Fruit fly (Drosophila melanogaster) whole organism, prepupa: Measurements from ENCODE around the gene CG6184.

Source experiments
- Blimp-1 ChIP-seq: fragments of 200-800 bp; sonication (Bioruptor generic); optimal IDR thresholded peaks from 3 replicates; lab custom pipeline; 2017; ENCODE audit warnings: missing biosample characterization, missing genetic modification characterization, mild to moderate bottlenecking, moderate library complexity, missing genetic modification reagents
- CG10631 ChIP-seq: fragments of 200-800 bp; sonication (Bioruptor generic); optimal IDR thresholded peaks from 2 replicates; lab custom pipeline; 2016; ENCODE audit warnings: missing biosample characterization, missing genetic modification characterization
- CG10669 ChIP-seq: fragments of 200-800 bp; sonication (Bioruptor generic); optimal IDR thresholded peaks from 3 replicates; lab custom pipeline; 2018; ENCODE audit warnings: missing biosample characterization, mild to moderate bottlenecking, missing genetic modification characterization, moderate library complexity
- CG11294 ChIP-seq: fragments of 200-800 bp; sonication (Bioruptor generic); IDR thresholded peaks from 2 replicates; pipeline ENCODE4 v1.3.6; 2022; ENCODE audit warnings: missing biosample characterization, missing genetic modification characterization
- CG11762 ChIP-seq: fragments of 200-800 bp; sonication (Bioruptor generic); optimal IDR thresholded peaks from 3 replicates; lab custom pipeline; 2016; ENCODE audit warnings: missing biosample characterization, missing genetic modification characterization; ENCODE audit not compliant: insufficient read depth
- CG15336 ChIP-seq: fragments of 200-800 bp; sonication (Bioruptor generic); IDR thresholded peaks from 2 replicates; pipeline ENCODE4 v1.3.6; 2022; ENCODE audit warnings: missing biosample characterization, missing genetic modification characterization
- CG1621 ChIP-seq: fragments of 200-800 bp; sonication (Bioruptor generic); optimal IDR thresholded peaks from 3 replicates; lab custom pipeline; 2018; ENCODE audit warnings: missing biosample characterization, mild to moderate bottlenecking, missing genetic modification characterization
- CG16779 ChIP-seq: fragments of 200-800 bp; sonication (Bioruptor generic); optimal IDR thresholded peaks from 3 replicates; lab custom pipeline; 2017; ENCODE audit warnings: missing biosample characterization, mild to moderate bottlenecking, missing genetic modification characterization
- CG3032 ChIP-seq: fragments of 200-800 bp; optimal IDR thresholded peaks from 2 replicates; lab custom pipeline; 2019; ENCODE audit warnings: missing biosample characterization, mild to moderate bottlenecking, missing genetic modification characterization, moderate library complexity
- CG31627 ChIP-seq: fragments of 200-800 bp; sonication (Bioruptor generic); optimal IDR thresholded peaks from 3 replicates; lab custom pipeline; 2016; ENCODE audit warnings: missing biosample characterization, missing genetic modification characterization
- CG32006 ChIP-seq: fragments of 200-800 bp; sonication (Bioruptor generic); optimal IDR thresholded peaks from 3 replicates; lab custom pipeline; 2017; ENCODE audit warnings: missing biosample characterization, mild to moderate bottlenecking, missing genetic modification characterization
- CG34406 ChIP-seq: fragments of 200-800 bp; sonication (Bioruptor generic); optimal IDR thresholded peaks from 3 replicates; lab custom pipeline; 2016; ENCODE audit warnings: missing biosample characterization, missing genetic modification characterization
- CG4318 ChIP-seq: fragments of 200-800 bp; sonication (Bioruptor generic); optimal IDR thresholded peaks from 3 replicates; lab custom pipeline; 2017; ENCODE audit warnings: missing biosample characterization, mild to moderate bottlenecking, missing genetic modification characterization
- CG6163 ChIP-seq: fragments of 200-800 bp; sonication (Bioruptor generic); IDR thresholded peaks from 3 replicates; pipeline ENCODE4 v1.3.6; 2022; ENCODE audit warnings: missing biosample characterization, missing genetic modification characterization
- CG6276 ChIP-seq: fragments of 200-800 bp; sonication (Bioruptor generic); optimal IDR thresholded peaks from 2 replicates; lab custom pipeline; 2017; ENCODE audit warnings: missing biosample characterization, mild to moderate bottlenecking, missing genetic modification characterization
- CG6792 ChIP-seq: fragments of 200-800 bp; sonication (Bioruptor generic); optimal IDR thresholded peaks from 3 replicates; lab custom pipeline; 2016; ENCODE audit warnings: missing biosample characterization, missing genetic modification characterization
- CG6808 ChIP-seq: fragments of 200-800 bp; sonication (Bioruptor generic); optimal IDR thresholded peaks from 3 replicates; lab custom pipeline; 2017; ENCODE audit warnings: missing biosample characterization, missing genetic modification characterization, mild to moderate bottlenecking, moderate library complexity, missing genetic modification reagents
- CG7368 ChIP-seq: fragments of 200-800 bp; sonication (Bioruptor generic); optimal IDR thresholded peaks from 3 replicates; lab custom pipeline; 2016; ENCODE audit warnings: missing biosample characterization, missing genetic modification characterization
- CG8119 ChIP-seq: fragments of 200-800 bp; sonication (Bioruptor generic); IDR thresholded peaks from 3 replicates; pipeline ENCODE4 v1.3.6; 2022; ENCODE audit warnings: missing biosample characterization, missing genetic modification characterization
- CG9139 ChIP-seq: fragments of 200-800 bp; sonication (Bioruptor generic); optimal IDR thresholded peaks from 3 replicates; lab custom pipeline; 2017; ENCODE audit warnings: missing biosample characterization, mild to moderate bottlenecking, missing genetic modification characterization
- Eip75B ChIP-seq: fragments of 200-800 bp; sonication (Bioruptor generic); optimal IDR thresholded peaks from 3 replicates; lab custom pipeline; 2016; ENCODE audit warnings: missing biosample characterization, missing genetic modification characterization
- Eip78C ChIP-seq: fragments of 200-800 bp; sonication (Bioruptor generic); peaks from one replicate; lab custom pipeline; 2016; ENCODE audit warnings: missing biosample characterization, missing genetic modification characterization
- Eip93F ChIP-seq: fragments of 200-800 bp; sonication (Bioruptor generic); optimal IDR thresholded peaks from 2 replicates; lab custom pipeline; 2016; ENCODE audit warnings: missing biosample characterization, mild to moderate bottlenecking, missing genetic modification characterization
- Ets21C ChIP-seq: fragments of 200-800 bp; sonication (Bioruptor generic); optimal IDR thresholded peaks from 3 replicates; lab custom pipeline; 2016; ENCODE audit warnings: missing biosample characterization, missing genetic modification characterization
- Hr38 ChIP-seq: sonication (Bioruptor generic); optimal IDR thresholded peaks from 2 replicates; lab custom pipeline; 2016; ENCODE audit warnings: missing biosample characterization, missing genetic modification characterization
- Lpt ChIP-seq: fragments of 200-800 bp; sonication (Bioruptor generic); optimal IDR thresholded peaks from 3 replicates; lab custom pipeline; 2016; ENCODE audit warnings: missing biosample characterization, missing genetic modification characterization
- Smox ChIP-seq: fragments of 200-800 bp; sonication (Bioruptor generic); optimal IDR thresholded peaks from 3 replicates; lab custom pipeline; 2016; ENCODE audit warnings: missing biosample characterization, missing genetic modification characterization
- Sox102F ChIP-seq: fragments of 200-800 bp; sonication (Bioruptor generic); optimal IDR thresholded peaks from 2 replicates; lab custom pipeline; 2016; ENCODE audit warnings: missing biosample characterization, mild to moderate bottlenecking, missing genetic modification characterization
- Sox14 ChIP-seq: fragments of 200-800 bp; sonication (Bioruptor generic); optimal IDR thresholded peaks from 3 replicates; lab custom pipeline; 2016; ENCODE audit warnings: missing biosample characterization, missing genetic modification characterization
- Sox15 ChIP-seq: fragments of 200-800 bp; sonication (Bioruptor generic); optimal IDR thresholded peaks from 3 replicates; lab custom pipeline; 2016; ENCODE audit warnings: missing biosample characterization, missing genetic modification characterization
- achi ChIP-seq: fragments of 200-800 bp; sonication (Bioruptor generic); optimal IDR thresholded peaks from 3 replicates; lab custom pipeline; 2016; ENCODE audit warnings: missing biosample characterization, missing genetic modification characterization
- acj6 ChIP-seq: fragments of 200-800 bp; sonication (Bioruptor generic); optimal IDR thresholded peaks from 3 replicates; lab custom pipeline; 2016; ENCODE audit warnings: missing biosample characterization, missing genetic modification characterization
- cyc ChIP-seq: fragments of 200-800 bp; sonication (Bioruptor generic); optimal IDR thresholded peaks from 3 replicates; lab custom pipeline; 2016; ENCODE audit warnings: missing biosample characterization, missing genetic modification characterization
- dac ChIP-seq: fragments of 200-800 bp; sonication (Bioruptor generic); optimal IDR thresholded peaks from 2 replicates; lab custom pipeline; 2017; ENCODE audit warnings: missing biosample characterization, mild to moderate bottlenecking, missing genetic modification characterization
- eg ChIP-seq: fragments of 200-800 bp; sonication (Bioruptor generic); IDR thresholded peaks from 3 replicates; pipeline ENCODE4 v1.3.6; 2022; ENCODE audit warnings: missing biosample characterization, missing genetic modification characterization
- esn ChIP-seq: fragments of 200-800 bp; sonication (Bioruptor generic); optimal IDR thresholded peaks from 2 replicates; lab custom pipeline; 2016; ENCODE audit warnings: missing biosample characterization, mild to moderate bottlenecking, missing genetic modification characterization, moderate library complexity
- fd59A ChIP-seq: fragments of 200-800 bp; sonication (Bioruptor generic); optimal IDR thresholded peaks from 2 replicates; lab custom pipeline; 2017; ENCODE audit warnings: missing biosample characterization, mild to moderate bottlenecking, missing genetic modification characterization, missing genetic modification reagents
- fd85E ChIP-seq: fragments of 200-800 bp; sonication (Bioruptor generic); optimal IDR thresholded peaks from 3 replicates; lab custom pipeline; 2016; ENCODE audit warnings: missing biosample characterization, missing genetic modification characterization
- fkh ChIP-seq: fragments of 200-800 bp; sonication (Bioruptor generic); optimal IDR thresholded peaks from 3 replicates; lab custom pipeline; 2017; ENCODE audit warnings: missing biosample characterization, mild to moderate bottlenecking, missing genetic modification characterization, moderate library complexity
- pdm3 ChIP-seq: fragments of 200-800 bp; sonication (Bioruptor generic); optimal IDR thresholded peaks from 3 replicates; lab custom pipeline; 2016; ENCODE audit warnings: missing biosample characterization, missing genetic modification characterization
- salr ChIP-seq, 2 experiments: fragments of 200-800 bp; sonication (Bioruptor generic); optimal IDR thresholded peaks; 3 replicates each; lab custom pipeline; 2016 to 2018; ENCODE audit warnings: missing biosample characterization in 2 of 2, missing genetic modification characterization in 2 of 2, mild to moderate bottlenecking in 1 of 2
- topi ChIP-seq: fragments of 200-800 bp; sonication (Bioruptor generic); optimal IDR thresholded peaks from 3 replicates; lab custom pipeline; 2016; ENCODE audit warnings: missing biosample characterization, missing genetic modification characterization

The CG6184 gene

dm6 chr3R:19657766-19658165 is at the start of gene CG6184:
Gene CG6184 (minus strand): TSS chr3R:19657866.
- TF ChIP-seq Hr38 (GFP tag; lab: Kevin White, UChicago) (no peak), Smox (GFP tag; lab: Kevin White, UChicago) (no peak), CG6163 (GFP tag; lab: Robert Waterston, UW) (no peak), CG32006 (no peak), CG6276 (GFP tag; lab: Kevin White, UChicago) (no peak), fd59A (GFP tag; lab: Kevin White, UChicago) (no peak), CG15336 (no peak)

DNA sequence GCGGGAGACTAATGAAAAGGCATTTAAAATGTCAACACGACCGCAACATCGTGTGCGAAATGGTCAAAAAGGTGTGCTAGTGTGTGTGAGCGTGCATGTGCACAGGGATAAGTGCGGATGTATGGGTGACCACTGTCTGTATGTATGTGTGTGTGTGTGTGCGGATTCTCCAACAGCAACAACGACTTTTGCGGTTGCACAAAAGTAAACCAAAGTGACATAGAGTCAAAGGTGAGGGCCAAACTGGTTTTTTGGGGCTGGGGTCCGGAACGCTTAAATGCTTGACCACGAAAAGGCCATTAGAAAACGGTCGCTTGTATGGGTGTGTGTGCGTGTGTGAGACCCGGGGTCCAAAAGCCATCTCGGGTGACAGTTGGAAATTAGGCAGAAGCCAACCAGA is 45.7 kb upstream of the CG6184 start:
- no peak for TF ChIP-seq salr (GFP tag; optimal IDR thresholded peaks at IDR 0.05; lab: Kevin White, UChicago)
- TF ChIP-seq CG6792 (GFP tag; lab: Kevin White, UChicago): no peak

dm6 chr3R:19682424-19682823 is 24.8 kb upstream of the CG6184 start:
- TF ChIP-seq CG8119 (GFP tag; lab: Robert Waterston, UW) (no peak), fd59A (GFP tag; lab: Kevin White, UChicago) (no peak), achi (GFP tag; lab: Kevin White, UChicago) (no peak), CG11294 (no peak), topi (no peak), CG16779 (tag; lab: Kevin White, UChicago) (no peak), Blimp-1 (no peak), Eip75B (GFP tag; lab: Kevin White, UChicago) (no peak), Ets21C (GFP tag; lab: Kevin White, UChicago) (no peak), fkh (GFP tag; lab: Kevin White, UChicago) (no peak)

DNA sequence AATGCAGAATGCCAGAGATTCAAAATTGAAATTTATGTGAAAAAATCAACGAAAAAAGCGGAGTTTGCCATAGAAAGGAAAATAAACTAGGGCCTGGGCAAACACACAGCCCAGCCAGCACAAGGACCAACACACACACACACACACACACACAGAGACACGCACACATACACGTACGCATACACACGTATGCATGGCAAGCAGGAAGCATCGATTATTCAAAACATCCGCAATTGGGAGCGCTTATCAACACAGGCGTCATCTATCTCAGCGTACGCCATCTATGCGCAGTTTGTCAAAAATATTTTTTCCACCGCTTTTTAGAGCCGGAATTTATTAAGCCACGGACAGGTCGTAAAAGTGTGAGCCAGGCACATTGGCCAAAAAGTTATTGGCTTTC is 22.2 kb upstream of the CG6184 start:
- TF ChIP-seq pdm3 (GFP tag; lab: Kevin White, UChicago): no peak

DNA sequence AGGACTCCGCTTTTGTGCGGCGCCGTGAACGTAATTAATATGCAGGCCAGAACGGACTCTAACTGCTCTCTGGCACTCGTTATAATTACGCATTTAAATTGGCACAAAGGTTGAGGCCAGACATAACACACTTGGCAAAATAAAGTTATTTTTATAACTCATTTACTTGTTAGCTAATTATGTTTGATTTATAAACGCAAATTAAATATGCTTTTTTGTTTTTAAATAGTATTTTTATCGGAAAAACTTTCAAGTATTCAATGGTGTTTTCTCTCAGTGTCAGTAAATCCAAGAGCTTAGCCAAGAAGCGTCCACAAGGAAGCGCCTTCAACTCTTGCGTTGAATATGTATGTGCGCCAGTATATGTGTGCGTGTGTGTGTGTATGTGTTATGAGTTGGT is 15.2 kb upstream of the CG6184 start:
- TF ChIP-seq pdm3 (GFP tag; lab: Kevin White, UChicago) (peak; percentile 21), CG11762 (GFP tag; lab: Kevin White, UChicago) (no peak), Smox (GFP tag; lab: Kevin White, UChicago) (peak; percentile 22), eg (GFP tag; lab: Robert Waterston, UW) (no peak), CG6276 (GFP tag; lab: Kevin White, UChicago) (no peak), topi (peak; percentile 34), CG3032 (no peak), CG16779 (tag; lab: Kevin White, UChicago) (no peak), CG32006 (peak; percentile 8), fkh (GFP tag; lab: Kevin White, UChicago) (no peak), CG6792 (GFP tag; lab: Kevin White, UChicago) (no peak), cyc (GFP tag; lab: Kevin White, UChicago) (peak; percentile 3), Eip78C (peak; percentile 80), Sox14 (no peak), CG11294 (no peak), Blimp-1 (no peak), CG7368 (GFP tag; lab: Kevin White, UChicago) (peak; percentile 6), CG9139 (no peak), achi (GFP tag; lab: Kevin White, UChicago) (peak; percentile 11), acj6 (peak; percentile 23), CG6808 (GFP tag; lab: Kevin White, UChicago) (no peak), Lpt (GFP tag; lab: Kevin White, UChicago) (no peak), esn (GFP tag; lab: Kevin White, UChicago) (no peak), Eip93F (GFP tag; lab: Kevin White, UChicago) (no peak), CG10669 (peak; percentile 14), fd85E (GFP tag; lab: Kevin White, UChicago) (no peak), CG1621 (tag; lab: Kevin White, UChicago) (no peak), Sox102F (GFP tag; lab: Kevin White, UChicago) (peak; percentile 35), CG34406 (no peak), dac (no peak), Eip75B (GFP tag; lab: Kevin White, UChicago) (peak; percentile 15), Sox15 (GFP tag; lab: Kevin White, UChicago) (no peak), CG10631 (GFP tag; lab: Kevin White, UChicago) (peak; percentile 7), CG4318 (GFP tag; lab: Kevin White, UChicago) (no peak), CG31627 (GFP tag; lab: Kevin White, UChicago) (peak; percentile 14), CG6163 (GFP tag; lab: Robert Waterston, UW) (no peak), CG8119 (GFP tag; lab: Robert Waterston, UW) (no peak)
